Fruit fly (Drosophila melanogaster): ENCODE results near the gene SmydA-8.

SmydA-8 gene

DNA sequence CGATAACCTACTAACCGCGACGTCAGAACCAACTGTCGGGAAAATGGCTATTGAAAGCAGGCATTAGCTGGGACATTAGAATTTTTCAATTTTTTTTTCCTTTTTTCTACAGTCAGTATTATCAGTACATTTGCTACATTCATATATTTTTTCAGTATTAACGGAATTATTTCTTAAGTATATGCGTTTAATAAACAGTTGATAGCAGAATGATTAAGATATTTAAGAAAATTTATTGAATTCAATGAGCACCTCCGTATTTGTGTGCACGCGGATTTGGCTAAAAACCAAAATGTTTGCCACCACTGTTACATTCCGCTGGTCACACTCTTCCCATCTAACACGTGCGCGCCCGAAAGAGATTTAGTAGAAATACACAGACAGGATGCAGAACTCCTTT is 48.9 kb upstream of the SmydA-8 start, which contains the start of the genes temp and CG3071 (continued):
- TF ChIP-seq BEAF-32 (GFP tag; optimal IDR thresholded peaks at IDR 0.05) (peak; percentile 58), Nf-YA (GFP tag; IDR thresholded peaks at IDR 0.05) (no peak), CG18764 (GFP tag; optimal IDR thresholded peaks at IDR 0.05) (no peak), cwo (GFP tag; optimal IDR thresholded peaks at IDR 0.05) (peak; percentile 72), ems (GFP tag; optimal IDR thresholded peaks at IDR 0.05) (peak; percentile 34), odd (GFP tag; optimal IDR thresholded peaks at IDR 0.05) (no peak), Lim3 (GFP tag; IDR thresholded peaks at IDR 0.05) (no peak), CG13123 (GFP tag; optimal IDR thresholded peaks at IDR 0.05) (no peak), sd (tag; optimal IDR thresholded peaks at IDR 0.05) (peak; percentile 56), CG17385 (GFP tag; optimal IDR thresholded peaks at IDR 0.05) (peak; percentile 44), Deaf1 (tag; optimal IDR thresholded peaks at IDR 0.05) (peak; percentile 30), ssp (GFP tag; IDR thresholded peaks at IDR 0.05) (peak; percentile 62), unpg (GFP tag; optimal IDR thresholded peaks at IDR 0.05) (peak; percentile 43), CG11085 (GFP tag; IDR thresholded peaks at IDR 0.05) (peak; percentile 33; the same call in 1 of the 2 replicates), pho (GFP tag; optimal IDR thresholded peaks at IDR 0.05) (peak; percentile 68), CG14965 (GFP tag; optimal IDR thresholded peaks at IDR 0.05; ENCODE audit: borderline replicate concordance) (no peak), lov (optimal IDR thresholded peaks at IDR 0.05) (no peak), lov (GFP tag; IDR thresholded peaks at IDR 0.05) (no peak), CG9876 (GFP tag; optimal IDR thresholded peaks at IDR 0.05) (peak; percentile 24), CG12104 (GFP tag; optimal IDR thresholded peaks at IDR 0.05) (peak; percentile 26), Hr3 (GFP tag; optimal IDR thresholded peaks at IDR 0.05) (peak; percentile 72), Drgx (GFP tag; IDR thresholded peaks at IDR 0.05) (0 out of 2 replicates have a peak, but pooled peaks have one; percentile 26), CG7357 (GFP tag; IDR thresholded peaks at IDR 0.05) (peak; percentile 25; the same call in 1 of the 3 replicates), phol (tag; optimal IDR thresholded peaks at IDR 0.05) (peak; percentile 72), tin (GFP tag; optimal IDR thresholded peaks at IDR 0.05) (peak; percentile 62), CG30431 (GFP tag; optimal IDR thresholded peaks at IDR 0.05) (peak; percentile 19), CG18262 (tag; optimal IDR thresholded peaks at IDR 0.05) (peak; percentile 61), gro (GFP tag; optimal IDR thresholded peaks at IDR 0.05) (peak; percentile 42), CG15601 (tag; optimal IDR thresholded peaks at IDR 0.05) (peak; percentile 63), dimm (GFP tag; IDR thresholded peaks at IDR 0.05) (no peak), Elba2 (GFP tag; optimal IDR thresholded peaks at IDR 0.05) (peak; percentile 48), CG1529 (GFP tag; optimal IDR thresholded peaks at IDR 0.05) (peak; percentile 4), CG8290 (GFP tag; optimal IDR thresholded peaks at IDR 0.05) (peak; percentile 47), CG8290 (tag; optimal IDR thresholded peaks at IDR 0.05) (peak in 1 of 2 experiments; percentile 36), disco-r (GFP tag; optimal IDR thresholded peaks at IDR 0.05) (no peak), CG4424 (GFP tag; optimal IDR thresholded peaks at IDR 0.05) (peak; percentile 62), pzg (GFP tag; optimal IDR thresholded peaks at IDR 0.05) (peak; percentile 43), Usf (GFP tag; optimal IDR thresholded peaks at IDR 0.05) (peak; percentile 37), E2f1 (GFP tag; IDR thresholded peaks at IDR 0.05) (peak; percentile 49; the same call in 1 of the 2 replicates), CG15479 (GFP tag; optimal IDR thresholded peaks at IDR 0.05) (peak; percentile 61), CG9727 (GFP tag; optimal IDR thresholded peaks at IDR 0.05) (peak; percentile 74), D19B (GFP tag; optimal IDR thresholded peaks at IDR 0.05) (peak; percentile 38), CG2875 (GFP tag; optimal IDR thresholded peaks at IDR 0.05) (no peak), al (GFP tag; IDR thresholded peaks at IDR 0.05) (peak; percentile 55; the same call in 1 of the 2 replicates), CG9609 (GFP tag; optimal IDR thresholded peaks at IDR 0.05) (peak; percentile 58), Adf1 (GFP tag; IDR thresholded peaks at IDR 0.05) (0 out of 2 replicates have a peak, but pooled peaks have one; percentile 25), crp (GFP tag; optimal IDR thresholded peaks at IDR 0.05) (peak; percentile 42 to 83), CG2199 (GFP tag; IDR thresholded peaks at IDR 0.05) (no peak), Trl (optimal IDR thresholded peaks at IDR 0.05) (no peak), Trl (GFP tag; optimal IDR thresholded peaks at IDR 0.05) (peak; percentile 53), caup (GFP tag; optimal IDR thresholded peaks at IDR 0.05; ENCODE audit: severe bottlenecking) (peak; percentile 25), CG8944 (GFP tag; optimal IDR thresholded peaks at IDR 0.05) (peak; percentile 50)
